Worm (Caenorhabditis elegans) whole organism, young adult: ENCODE measurements around the gene atf-6.

Experiments
- F22D6.2 ChIP-seq: sonication (generic microtip); optimal IDR thresholded peaks from 2 replicates; lab custom pipeline; 2016; ENCODE audit warnings: mild to moderate bottlenecking, missing genetic modification characterization, missing compliant biosample characterization
- K11D2.4 ChIP-seq: fragments of 200-800 bp; sonication (Bioruptor generic); IDR thresholded peaks from 2 replicates; pipeline ENCODE4 v1.3.6; 2022; ENCODE audit warnings: missing genetic modification reagents, missing genetic modification characterization, missing compliant biosample characterization
- Y53G8AR.9 ChIP-seq: fragments of 200-800 bp; sonication (Bioruptor generic); conservative IDR thresholded peaks from 2 replicates; pipeline ENCODE4 v1.3.6; 2022; ENCODE audit warnings: missing genetic modification reagents, missing genetic modification characterization, missing compliant biosample characterization
- Y56A3A.18 ChIP-seq: fragments of 200-800 bp; sonication (Bioruptor generic); IDR thresholded peaks from 2 replicates; pipeline ENCODE4 v1.3.6; 2022; ENCODE audit warnings: missing genetic modification reagents, missing genetic modification characterization, missing compliant biosample characterization
- Y79H2A.3 ChIP-seq: fragments of 200-800 bp; sonication (Bioruptor generic); conservative IDR thresholded peaks from 2 replicates; pipeline ENCODE4 v1.3.6; 2022; ENCODE audit warnings: missing genetic modification reagents, missing genetic modification characterization, missing compliant biosample characterization
- ama-1 ChIP-seq, 3 experiments: fragments of 150-350 bp in 1 of 3; sonication (generic microtip) in 2 of 3; optimal IDR thresholded peaks; 2 replicates each; lab custom pipeline; 2014 to 2018; ENCODE audit warnings: missing biosample characterization in 2 of 3, missing genetic modification characterization in 2 of 3, missing genetic modification reagents in 2 of 3
- atf-7 ChIP-seq: sonication (generic microtip); optimal IDR thresholded peaks from 2 replicates; lab custom pipeline; 2017; ENCODE audit warnings: mild to moderate bottlenecking, missing genetic modification characterization, missing compliant biosample characterization
- attf-5 ChIP-seq: fragments of 200-800 bp; sonication (Bioruptor generic); optimal IDR thresholded peaks from 2 replicates; lab custom pipeline; 2018; ENCODE audit warnings: mild to moderate bottlenecking, missing genetic modification characterization, missing compliant biosample characterization
- attf-6 ChIP-seq: fragments of 200-800 bp; sonication (Bioruptor generic); IDR thresholded peaks from 2 replicates; pipeline ENCODE4 v1.3.6; 2022; ENCODE audit warnings: missing genetic modification reagents, missing genetic modification characterization, missing compliant biosample characterization
- bed-1 ChIP-seq: fragments of 200-800 bp; sonication (Bioruptor generic); IDR thresholded peaks from 2 replicates; pipeline ENCODE4 v1.3.6; 2022; ENCODE audit warnings: missing genetic modification reagents, missing genetic modification characterization, missing compliant biosample characterization
- bed-2 ChIP-seq: fragments of 200-800 bp; sonication (Bioruptor generic); IDR thresholded peaks from 2 replicates; pipeline ENCODE4 v1.3.6; 2022; ENCODE audit warnings: missing genetic modification reagents, missing genetic modification characterization, missing compliant biosample characterization
- cebp-1 ChIP-seq, 2 experiments: fragments of 200-800 bp in 1 of 2; sonication (Bioruptor generic) in 1 of 2; sonication (generic microtip) in 1 of 2; IDR thresholded peaks in 1 of 2; optimal IDR thresholded peaks in 1 of 2; 2 replicates each; pipeline versions ENCODE4 v1.3.6 to Lab custom; 2017 to 2022; ENCODE audit warnings: missing compliant biosample characterization in 2 of 2, missing genetic modification characterization in 2 of 2, mild to moderate bottlenecking in 1 of 2, missing genetic modification reagents in 1 of 2, moderate library complexity in 1 of 2
- cebp-2 ChIP-seq: fragments of 200-800 bp; sonication (Bioruptor generic); IDR thresholded peaks from 2 replicates; pipeline ENCODE4 v1.3.6; 2022; ENCODE audit warnings: missing genetic modification characterization, missing compliant biosample characterization
- ceh-40 ChIP-seq: fragments of 200-800 bp; sonication (Bioruptor generic); IDR thresholded peaks from 2 replicates; pipeline ENCODE4 v1.3.6; 2022; ENCODE audit warnings: missing genetic modification characterization, missing compliant biosample characterization
- ceh-91 ChIP-seq: fragments of 200-800 bp; sonication (Bioruptor generic); IDR thresholded peaks from 2 replicates; pipeline ENCODE4 v1.3.6; 2022; ENCODE audit warnings: missing genetic modification reagents, missing genetic modification characterization, missing compliant biosample characterization
- dpl-1 ChIP-seq: fragments of 150-350 bp; optimal IDR thresholded peaks from 2 replicates; lab custom pipeline; 2014; ENCODE audit warnings: missing biosample characterization, missing genetic modification reagents, missing genetic modification characterization
- egrh-3 ChIP-seq: fragments of 200-800 bp; sonication (Bioruptor generic); IDR thresholded peaks from 2 replicates; pipeline ENCODE4 v1.3.6; 2022; ENCODE audit warnings: missing genetic modification reagents, missing genetic modification characterization, missing compliant biosample characterization
- ekl-4 ChIP-seq: fragments of 200-800 bp; sonication (Bioruptor generic); IDR thresholded peaks from 2 replicates; pipeline ENCODE4 v1.3.6; 2022; ENCODE audit warnings: missing genetic modification reagents, missing genetic modification characterization, missing compliant biosample characterization
- hlh-12 ChIP-seq: sonication (generic microtip); optimal IDR thresholded peaks from 2 replicates; lab custom pipeline; 2016; ENCODE audit warnings: missing genetic modification characterization, missing compliant biosample characterization
- hmg-1.2 ChIP-seq: fragments of 200-800 bp; sonication (Bioruptor generic); IDR thresholded peaks from 2 replicates; pipeline ENCODE4 v1.3.6; 2022; ENCODE audit warnings: missing genetic modification reagents, missing genetic modification characterization, missing compliant biosample characterization
- lag-1 ChIP-seq: fragments of 200-800 bp; sonication (Bioruptor generic); IDR thresholded peaks from 2 replicates; pipeline ENCODE4 v1.3.6; 2022; ENCODE audit warnings: missing genetic modification reagents, missing genetic modification characterization, missing compliant biosample characterization
- let-526 ChIP-seq: fragments of 200-800 bp; sonication (Bioruptor generic); IDR thresholded peaks from 2 replicates; pipeline ENCODE4 v1.3.6; 2022; ENCODE audit warnings: missing genetic modification reagents, missing genetic modification characterization, missing compliant biosample characterization
- lin-40 ChIP-seq: sonication (generic microtip); optimal IDR thresholded peaks from 2 replicates; lab custom pipeline; 2016; ENCODE audit warnings: missing genetic modification characterization, mild to moderate bottlenecking, missing compliant biosample characterization, missing genotype, missing genetic modification reagents
- mxl-1 ChIP-seq: sonication (generic microtip); optimal IDR thresholded peaks from 2 replicates; lab custom pipeline; 2016; ENCODE audit warnings: missing genetic modification characterization, missing compliant biosample characterization
- nhr-80 ChIP-seq: sonication (generic microtip); optimal IDR thresholded peaks from 2 replicates; lab custom pipeline; 2016; ENCODE audit warnings: missing genetic modification characterization, missing compliant biosample characterization
- nhr-90 ChIP-seq: sonication (generic microtip); optimal IDR thresholded peaks from 2 replicates; lab custom pipeline; 2016; ENCODE audit warnings: missing genotype, mild to moderate bottlenecking, missing genetic modification characterization, missing compliant biosample characterization
- pha-4 ChIP-seq: fragments of 150-350 bp; sonication (generic microtip); optimal IDR thresholded peaks from 2 replicates; lab custom pipeline; 2014; ENCODE audit warnings: missing biosample characterization, missing genetic modification reagents, missing genetic modification characterization
- rpc-1 ChIP-seq, 2 experiments: fragments of 150-350 bp in 1 of 2; sonication (generic microtip) in 1 of 2; optimal IDR thresholded peaks; 2 replicates each; lab custom pipeline; 2014 to 2018; ENCODE audit warnings: missing biosample characterization in 1 of 2, missing genetic modification characterization in 1 of 2, missing genetic modification reagents in 1 of 2, missing genotype in 1 of 2
- sea-2 ChIP-seq: fragments of 200-800 bp; sonication (Bioruptor generic); IDR thresholded peaks from 2 replicates; pipeline ENCODE4 v1.3.6; 2022; ENCODE audit warnings: missing genetic modification characterization, missing compliant biosample characterization
- sptf-2 ChIP-seq: fragments of 200-800 bp; sonication (Bioruptor generic); optimal IDR thresholded peaks from 2 replicates; lab custom pipeline; 2018; ENCODE audit warnings: mild to moderate bottlenecking, missing genetic modification characterization, missing compliant biosample characterization
- tbx-9 ChIP-seq: sonication (generic microtip); optimal IDR thresholded peaks from 2 replicates; lab custom pipeline; 2016; ENCODE audit warnings: borderline replicate concordance, missing genetic modification characterization, inconsistent platforms, missing compliant biosample characterization
- ztf-26 ChIP-seq: sonication (generic microtip); optimal IDR thresholded peaks from 2 replicates; lab custom pipeline; 2017; ENCODE audit warnings: missing genetic modification characterization, missing compliant biosample characterization
- ztf-3 ChIP-seq: fragments of 200-800 bp; sonication (Bioruptor generic); optimal IDR thresholded peaks from 2 replicates; lab custom pipeline; 2018; ENCODE audit warnings: mild to moderate bottlenecking, missing genetic modification characterization, missing compliant biosample characterization
- ztf-6 ChIP-seq: fragments of 200-800 bp; sonication (Bioruptor generic); IDR thresholded peaks from 2 replicates; pipeline ENCODE4 v1.3.6; 2022; ENCODE audit warnings: missing genetic modification reagents, missing genetic modification characterization, missing compliant biosample characterization

atf-6 gene

DNA sequence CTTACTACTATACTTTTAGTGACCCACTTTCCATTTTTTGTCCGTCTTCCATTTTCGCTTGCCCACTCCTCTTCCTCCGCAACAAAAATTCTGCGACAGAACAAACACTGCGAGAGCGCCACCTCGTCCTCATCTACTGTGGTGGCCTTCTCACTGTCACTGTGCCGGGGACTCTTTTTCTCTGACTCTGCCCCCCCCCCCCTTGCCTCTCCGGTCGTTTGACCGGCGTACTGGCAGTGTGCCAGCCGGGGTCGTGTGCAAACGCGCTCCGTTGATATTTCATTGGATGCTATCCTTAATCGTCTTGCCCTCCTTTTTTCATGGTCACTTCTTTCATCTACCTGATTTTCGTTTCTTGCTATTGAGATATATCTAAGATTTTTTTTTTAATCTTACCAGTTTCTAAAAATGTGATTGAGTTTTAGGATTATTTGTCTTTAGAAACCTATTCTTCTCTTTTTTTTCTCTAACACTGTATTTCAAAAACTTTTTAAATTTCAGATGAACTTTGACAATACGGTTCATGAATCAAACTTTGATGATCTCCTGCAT is at the start of gene atf-6 (continued):
- TF ChIP-seq attf-6 (GFP tag; lab: Robert Waterston, UW): no peak
- TF ChIP-seq hlh-12 (tag; lab: Kevin White, UChicago): no peak
- peak; percentile 71 for TF ChIP-seq K11D2.4 (GFP tag; lab: Robert Waterston, UW)
- TF ChIP-seq bed-1 (GFP tag; lab: Robert Waterston, UW): no peak
- peak; percentile 56; the same call in 1 of the 2 replicates for TF ChIP-seq hmg-1.2 (GFP tag; lab: Robert Waterston, UW)
- no peak for TF ChIP-seq sptf-2 (GFP tag; lab: Kevin White, UChicago)
- peak; percentile 78 for TF ChIP-seq lin-40 (tag; lab: Kevin White, UChicago)
- TF ChIP-seq ekl-4 (GFP tag; lab: Robert Waterston, UW): 0 out of 2 replicates have a peak, but pooled peaks have one; percentile 28
- TF ChIP-seq let-526 (GFP tag; lab: Robert Waterston, UW): 0 out of 2 replicates have a peak, but pooled peaks have one; percentile 20
- no peak for TF ChIP-seq ceh-91 (GFP tag; lab: Robert Waterston, UW)
- no peak for TF ChIP-seq ceh-40
- no peak for TF ChIP-seq ama-1 (optimal IDR thresholded peaks at IDR 0.05; lab: Kevin White, UChicago)
- no peak for TF ChIP-seq ama-1 (GFP tag; optimal IDR thresholded peaks at IDR 0.05; lab: Kevin White, UChicago)
- peak; percentile 45 for TF ChIP-seq atf-7
- TF ChIP-seq attf-5 (GFP tag; lab: Kevin White, UChicago): peak; percentile 88
- no peak for TF ChIP-seq sea-2 (GFP tag; lab: Robert Waterston, UW)
- TF ChIP-seq ztf-26: peak; percentile 53
- TF ChIP-seq mxl-1 (tag; lab: Kevin White, UChicago): no peak
- peak; percentile 39; the same call in 1 of the 2 replicates for TF ChIP-seq Y53G8AR.9
- no peak for TF ChIP-seq tbx-9 (tag; lab: Kevin White, UChicago)
- TF ChIP-seq Y79H2A.3 (GFP tag; lab: Robert Waterston, UW): no peak
- TF ChIP-seq egrh-3: peak; percentile 98
- TF ChIP-seq ztf-3 (GFP tag; lab: Kevin White, UChicago): no peak
- TF ChIP-seq dpl-1: no peak

- no peak for TF ChIP-seq ztf-6
- TF ChIP-seq pha-4 (tag; lab: Kevin White, UChicago): no peak
Measured at ce11 chrX:12434086-12434485, 46.7 kb upstream of the atf-6 start, which contains the start of gene tsct-1. Gene tsct-1 (plus strand): TSS chrX:12434097.

- TF ChIP-seq bed-2: no peak
- TF ChIP-seq cebp-2: no peak
- no peak for TF ChIP-seq lag-1 (GFP tag; lab: Robert Waterston, UW)
- TF ChIP-seq nhr-80 (tag; lab: Kevin White, UChicago): peak; percentile 53
- TF ChIP-seq cebp-1 (GFP tag; IDR thresholded peaks at IDR 0.05; lab: Robert Waterston, UW): no peak
- peak; percentile 17 for TF ChIP-seq cebp-1 (tag; optimal IDR thresholded peaks at IDR 0.05; lab: Kevin White, UChicago)
- no peak for TF ChIP-seq nhr-90 (tag; lab: Kevin White, UChicago)
Measured at ce11 chrX:12435246-12435645, 45.5 kb upstream of the atf-6 start.

DNA sequence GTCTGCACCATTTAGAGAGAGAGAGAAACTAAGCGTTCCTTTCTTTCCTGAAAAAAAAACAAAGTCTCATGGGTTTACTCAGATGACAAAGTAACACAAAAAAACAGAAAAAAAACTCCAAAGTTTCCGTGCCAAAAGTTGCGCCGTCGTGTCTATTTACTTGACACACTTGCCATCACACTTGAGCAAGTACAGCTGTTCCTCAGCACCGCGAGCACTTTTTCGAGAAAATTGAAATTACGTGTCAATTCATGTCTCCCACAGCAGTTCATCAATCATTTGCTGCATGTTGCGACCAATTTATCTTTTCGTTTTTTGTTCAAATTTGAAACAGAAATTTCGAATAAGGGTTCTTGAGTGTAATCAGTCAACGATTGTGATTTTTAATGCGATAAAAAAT is 44.3 kb upstream of the atf-6 start:
- TF ChIP-seq F22D6.2 (tag; lab: Kevin White, UChicago): no peak
- TF ChIP-seq pha-4 (tag; lab: Kevin White, UChicago): peak; percentile 17
- TF ChIP-seq Y56A3A.18 (GFP tag; lab: Robert Waterston, UW): no peak
- TF ChIP-seq rpc-1 (optimal IDR thresholded peaks at IDR 0.05; lab: Kevin White, UChicago): no peak
- no peak for TF ChIP-seq rpc-1 (tag; optimal IDR thresholded peaks at IDR 0.05; lab: Kevin White, UChicago)
- no peak for TF ChIP-seq K11D2.4 (GFP tag; lab: Robert Waterston, UW)
- TF ChIP-seq, all 124 proteins: peak for 1
